Worm (Caenorhabditis elegans) whole organism, L4 larva: Measurements from ENCODE around the gene B0228.9.

Source experiments
- F10B5.3 ChIP-seq: sonication (generic microtip); optimal IDR thresholded peaks from 2 replicates; lab custom pipeline; 2016; ENCODE audit warnings: mild to moderate bottlenecking, missing genetic modification characterization, missing compliant biosample characterization
- F26F4.8 ChIP-seq: fragments of 200-800 bp; sonication (Bioruptor generic); conservative IDR thresholded peaks from 2 replicates; pipeline ENCODE4 v1.3.6; 2022; ENCODE audit warnings: missing genetic modification characterization, missing compliant biosample characterization
- F37D6.2 ChIP-seq: sonication (generic microtip); optimal IDR thresholded peaks from 2 replicates; lab custom pipeline; 2016; ENCODE audit warnings: mild to moderate bottlenecking, missing genetic modification characterization, missing compliant biosample characterization
- R02D3.7 ChIP-seq: fragments of 150-350 bp; sonication (generic microtip); optimal IDR thresholded peaks from 3 replicates; lab custom pipeline; 2014; ENCODE audit warnings: missing biosample characterization, missing genetic modification characterization
- Y48G9A.11 ChIP-seq: fragments of 200-800 bp; sonication (Bioruptor generic); IDR thresholded peaks from 2 replicates; pipeline ENCODE4 v1.3.6; 2022; ENCODE audit warnings: missing genetic modification reagents, missing genetic modification characterization, missing compliant biosample characterization
- Y5F2A.4 ChIP-seq: fragments of 200-800 bp; sonication (Bioruptor generic); optimal IDR thresholded peaks from 2 replicates; lab custom pipeline; 2018; ENCODE audit warnings: mild to moderate bottlenecking, missing genetic modification characterization, missing compliant biosample characterization
- ZK337.2 ChIP-seq: fragments of 200-800 bp; sonication (Bioruptor generic); IDR thresholded peaks from 2 replicates; pipeline ENCODE4 v1.3.6; 2022; ENCODE audit warnings: missing genetic modification reagents, missing genetic modification characterization, missing compliant biosample characterization
- aha-1 ChIP-seq: fragments of 150-350 bp; peaks from one replicate; lab custom pipeline; 2014; ENCODE audit warnings: missing biosample characterization, missing genetic modification characterization
- aly-2 ChIP-seq: sonication (generic microtip); optimal IDR thresholded peaks from 2 replicates; lab custom pipeline; 2018; ENCODE audit warnings: missing biosample characterization, missing genetic modification characterization
- ama-1 ChIP-seq: fragments of 150-350 bp; optimal IDR thresholded peaks from 2 replicates; lab custom pipeline; 2014; ENCODE audit warnings: inconsistent platforms, mixed read lengths
- ceh-28 ChIP-seq: fragments of 150-350 bp; optimal IDR thresholded peaks from 2 replicates; lab custom pipeline; 2014; ENCODE audit warnings: missing biosample characterization, missing genetic modification reagents, missing genetic modification characterization
- ceh-82 ChIP-seq: sonication (generic microtip); optimal IDR thresholded peaks from 2 replicates; lab custom pipeline; 2017; ENCODE audit warnings: missing biosample characterization, missing genetic modification characterization
- daf-12 ChIP-seq: fragments of 150-350 bp; optimal IDR thresholded peaks from 2 replicates; lab custom pipeline; 2014; ENCODE audit warnings: missing biosample characterization, missing genetic modification reagents, missing genetic modification characterization
- dve-1 ChIP-seq: sonication (generic microtip); optimal IDR thresholded peaks from 2 replicates; lab custom pipeline; 2017; ENCODE audit warnings: antibody characterized with exemption, mild to moderate bottlenecking, missing genetic modification characterization, missing compliant biosample characterization; ENCODE audit not compliant: insufficient read depth
- egl-43 ChIP-seq: fragments of 200-800 bp; sonication (Bioruptor generic); IDR thresholded peaks from 2 replicates; pipeline ENCODE4 v1.3.6; 2022; ENCODE audit warnings: missing genetic modification reagents, missing genetic modification characterization, missing compliant biosample characterization
- hlh-30 ChIP-seq: sonication (generic microtip); optimal IDR thresholded peaks from 2 replicates; lab custom pipeline; 2017; ENCODE audit warnings: antibody characterized with exemption, mild to moderate bottlenecking, missing genetic modification characterization, missing compliant biosample characterization; ENCODE audit not compliant: insufficient read depth
- hmg-1.1 ChIP-seq: fragments of 200-800 bp; sonication (Bioruptor generic); IDR thresholded peaks from 2 replicates; pipeline ENCODE4 v1.3.6; 2022; ENCODE audit warnings: missing genetic modification reagents, missing genetic modification characterization, missing compliant biosample characterization
- jun-1 ChIP-seq: fragments of 150-350 bp; optimal IDR thresholded peaks from 2 replicates; lab custom pipeline; 2014; ENCODE audit warnings: missing biosample characterization, missing genetic modification reagents, missing genetic modification characterization
- lin-1 ChIP-seq: fragments of 200-800 bp; sonication (Bioruptor generic); IDR thresholded peaks from 2 replicates; pipeline ENCODE4 v1.3.6; 2022; ENCODE audit warnings: missing genetic modification reagents, missing genetic modification characterization, missing compliant biosample characterization
- lin-15B ChIP-seq: fragments of 150-350 bp; sonication (generic microtip); optimal IDR thresholded peaks from 3 replicates; lab custom pipeline; 2014; ENCODE audit warnings: missing biosample characterization, missing genetic modification characterization
- lin-38 ChIP-seq: fragments of 200-800 bp; sonication (Bioruptor generic); IDR thresholded peaks from 2 replicates; pipeline ENCODE4 v1.3.6; 2022; ENCODE audit warnings: missing genetic modification reagents, missing genetic modification characterization, missing compliant biosample characterization
- mep-1 ChIP-seq: fragments of 150-350 bp; sonication (generic microtip); optimal IDR thresholded peaks from 3 replicates; lab custom pipeline; 2014; ENCODE audit warnings: missing biosample characterization, missing genetic modification characterization
- mxl-3 ChIP-seq: fragments of 200-800 bp; sonication (Bioruptor generic); optimal IDR thresholded peaks from 2 replicates; lab custom pipeline; 2018; ENCODE audit warnings: mild to moderate bottlenecking, missing genetic modification characterization, missing compliant biosample characterization
- nhr-11 ChIP-seq: fragments of 150-350 bp; optimal IDR thresholded peaks from 2 replicates; lab custom pipeline; 2014; ENCODE audit warnings: missing biosample characterization, missing genetic modification characterization
- nhr-25 ChIP-seq: sonication (generic microtip); optimal IDR thresholded peaks from 2 replicates; lab custom pipeline; 2017; ENCODE audit warnings: missing genetic modification characterization, mild to moderate bottlenecking, missing compliant biosample characterization, antibody characterized with exemption, moderate library complexity, borderline replicate concordance; ENCODE audit not compliant: insufficient read depth
- nhr-42 ChIP-seq: fragments of 200-800 bp; sonication (Bioruptor generic); IDR thresholded peaks from 2 replicates; pipeline ENCODE4 v1.3.6; 2022; ENCODE audit warnings: missing genetic modification characterization, missing compliant biosample characterization
- nhr-48 ChIP-seq: sonication (generic microtip); optimal IDR thresholded peaks from 2 replicates; lab custom pipeline; 2016; ENCODE audit warnings: mild to moderate bottlenecking, missing genetic modification characterization, missing compliant biosample characterization
- saeg-2 ChIP-seq: fragments of 200-800 bp; sonication (Bioruptor generic); IDR thresholded peaks from 2 replicates; pipeline ENCODE4 v1.3.6; 2022; ENCODE audit warnings: missing genetic modification reagents, missing genetic modification characterization, missing compliant biosample characterization
- sdz-12 ChIP-seq: fragments of 200-800 bp; sonication (Bioruptor generic); optimal IDR thresholded peaks from 2 replicates; lab custom pipeline; 2018; ENCODE audit warnings: mild to moderate bottlenecking, missing genetic modification characterization, missing compliant biosample characterization
- set-16 ChIP-seq: fragments of 200-800 bp; sonication (Bioruptor generic); IDR thresholded peaks from 2 replicates; pipeline ENCODE4 v1.3.6; 2022; ENCODE audit warnings: missing genetic modification reagents, missing genetic modification characterization, missing compliant biosample characterization
- spr-1 ChIP-seq: sonication (generic microtip); optimal IDR thresholded peaks from 2 replicates; lab custom pipeline; 2016; ENCODE audit warnings: mild to moderate bottlenecking, missing genetic modification characterization, missing compliant biosample characterization
- tra-1 ChIP-seq: fragments of 200-800 bp; sonication (Bioruptor generic); IDR thresholded peaks from 2 replicates; pipeline ENCODE4 v1.3.6; 2022; ENCODE audit warnings: missing genetic modification reagents, missing genetic modification characterization, missing compliant biosample characterization
- unc-62 ChIP-seq, 3 experiments: fragments of 150-350 bp in 1 of 3; sonication (generic microtip); optimal IDR thresholded peaks in 2 of 3; peaks in 1 of 3; 1 replicate in 1 of 3; 2 replicates in 2 of 3; lab custom pipeline; 2014 to 2017; ENCODE audit warnings: missing biosample characterization in 3 of 3, missing genetic modification characterization in 3 of 3, missing genetic modification reagents in 3 of 3, missing genotype in 1 of 3
- zfp-2 ChIP-seq: sonication (generic microtip); optimal IDR thresholded peaks from 2 replicates; lab custom pipeline; 2016; ENCODE audit warnings: mild to moderate bottlenecking, missing genetic modification characterization, missing compliant biosample characterization
- zip-11 ChIP-seq: fragments of 200-800 bp; sonication (Bioruptor generic); IDR thresholded peaks from 2 replicates; pipeline ENCODE4 v1.3.6; 2022; ENCODE audit warnings: missing genetic modification characterization, missing compliant biosample characterization
- zip-2 ChIP-seq: fragments of 150-350 bp; optimal IDR thresholded peaks from 2 replicates; lab custom pipeline; 2014; ENCODE audit warnings: missing biosample characterization, missing genetic modification characterization
- ztf-11 ChIP-seq: fragments of 150-350 bp; optimal IDR thresholded peaks from 2 replicates; lab custom pipeline; 2014; ENCODE audit warnings: missing biosample characterization, missing genetic modification characterization

Gene B0228.9

ce11 chrII:7773427-7773993, 10.0 kb upstream of the B0228.9 start (continued):
- TF ChIP-seq Y5F2A.4 (no peak), zip-2 (no peak), aly-2 (no peak), lin-15B (no peak), lin-1 (GFP tag; lab: Robert Waterston, UW) (no peak), ceh-28 (tag; lab: Kevin White, UChicago) (no peak), tra-1 (no peak), F10B5.3 (tag; lab: Kevin White, UChicago) (no peak), egl-43 (no peak), ceh-82 (tag; lab: Kevin White, UChicago) (no peak), spr-1 (no peak), ama-1 (peak; percentile 63), ztf-11 (tag; lab: Kevin White, UChicago) (no peak), R02D3.7 (tag; lab: Kevin White, UChicago) (no peak), Y48G9A.11 (GFP tag; lab: Robert Waterston, UW) (no peak), dve-1 (tag; lab: Kevin White, UChicago) (peak; percentile 9)

DNA sequence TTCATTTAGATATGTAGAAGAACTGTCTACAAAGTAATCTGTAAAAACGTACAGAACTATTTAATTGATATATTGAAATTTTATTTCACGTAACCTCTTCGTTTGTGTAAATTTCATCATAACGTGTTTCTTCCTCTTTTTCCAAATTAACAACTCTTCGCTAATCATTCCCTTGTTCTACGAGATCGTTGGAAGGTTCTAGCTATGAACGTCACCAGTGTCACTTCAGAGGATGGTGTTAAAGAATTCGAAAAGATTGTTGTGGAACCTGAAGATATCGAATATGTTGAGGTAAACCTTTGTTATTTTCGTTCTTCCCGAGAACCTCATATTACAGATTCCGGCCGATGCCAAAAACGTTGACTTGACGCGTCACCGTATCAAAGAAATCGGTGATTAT, 8.9 kb upstream of the B0228.9 start, which contains the start of gene C06A8.6:
TSS of gene C06A8.6 (plus strand) at position 89 of the 400 bp plus-strand sequence.
- peak in 1 of 2 experiments; percentile 90 for TF ChIP-seq unc-62 (GFP tag; optimal IDR thresholded peaks at IDR 0.05 in 1 of 2; lab: Kevin White, UChicago)
- no peak for TF ChIP-seq unc-62 (tag; optimal IDR thresholded peaks at IDR 0.05; lab: Kevin White, UChicago)
- TF ChIP-seq hlh-30, result no peak
- no peak for TF ChIP-seq nhr-42 (GFP tag; lab: Robert Waterston, UW)
- TF ChIP-seq, all 104 proteins: peak for 1

- TF ChIP-seq aha-1 (tag; lab: Kevin White, UChicago), result peak; percentile 18
- no peak for TF ChIP-seq nhr-11
Measured at ce11 chrII:7771917-7772316, 8.4 kb upstream of the B0228.9 start, which contains the start of gene C06A8.8. TSS of gene C06A8.8 (minus strand) at chrII:7772017.

- peak; percentile 66 for TF ChIP-seq aha-1 (tag; lab: Kevin White, UChicago)
- no peak for TF ChIP-seq jun-1 (tag; lab: Kevin White, UChicago)
Measured at ce11 chrII:7770253-7770652, 6.8 kb upstream of the B0228.9 start.

- TF ChIP-seq nhr-25 (peak; percentile 32), F26F4.8 (GFP tag; lab: Robert Waterston, UW) (no peak), mep-1 (tag; lab: Kevin White, UChicago) (peak; percentile 4), saeg-2 (no peak), F37D6.2 (tag; lab: Kevin White, UChicago) (no peak)
Measured at ce11 chrII:7769254-7769653, 5.8 kb upstream of the B0228.9 start.

DNA sequence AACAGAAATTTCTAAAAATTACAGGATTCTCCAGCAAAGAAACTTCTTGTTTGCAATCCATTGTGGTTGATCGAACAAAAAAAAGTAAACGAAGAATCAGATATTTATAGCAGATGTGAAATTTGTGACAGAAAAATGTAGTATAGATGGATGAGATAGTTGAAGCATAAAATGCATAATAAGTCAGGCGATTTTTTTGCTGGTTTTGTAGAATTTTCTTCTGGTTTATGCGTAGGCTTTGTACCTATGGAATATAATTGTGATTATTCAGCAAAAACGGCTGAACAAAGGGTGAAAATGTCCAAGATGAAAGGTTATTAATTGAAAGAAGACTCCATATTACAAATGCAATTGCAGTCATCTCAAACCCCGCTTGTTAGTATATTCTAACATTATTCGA, 2.0 kb upstream of the B0228.9 start, which contains the start of gene srh-39:
TSS of gene srh-39 (minus strand) at position 101 of the 400 bp plus-strand sequence.
- TF ChIP-seq set-16 (GFP tag; lab: Robert Waterston, UW) (no peak), nhr-48 (tag; lab: Kevin White, UChicago) (no peak), nhr-42 (GFP tag; lab: Robert Waterston, UW) (no peak), lin-15B (no peak), tra-1 (no peak), ZK337.2 (no peak), hmg-1.1 (GFP tag; lab: Robert Waterston, UW) (no peak), zfp-2 (tag; lab: Kevin White, UChicago) (no peak), R02D3.7 (tag; lab: Kevin White, UChicago) (no peak), zip-11 (GFP tag; lab: Robert Waterston, UW) (no peak), mxl-3 (no peak), sdz-12 (GFP tag; lab: Kevin White, UChicago) (no peak), lin-38 (GFP tag; lab: Robert Waterston, UW) (no peak), daf-12 (tag; lab: Kevin White, UChicago) (no peak)
